Fruit fly (Drosophila melanogaster): ENCODE measurements around the gene Oseg1.

Oseg1 gene

dm6 chr3L:8440771-8441549, 28.3 kb upstream of the Oseg1 start:
- TF ChIP-seq CG8478 (optimal IDR thresholded peaks at IDR 0.05) (no peak), usp (GFP tag; optimal IDR thresholded peaks at IDR 0.05) (no peak), Dll (optimal IDR thresholded peaks at IDR 0.05) (no peak), pan (optimal IDR thresholded peaks at IDR 0.05) (no peak), EcR (GFP tag; optimal IDR thresholded peaks at IDR 0.05) (no peak), psq (optimal IDR thresholded peaks at IDR 0.05) (no peak)

- TF ChIP-seq EcR (GFP tag; optimal IDR thresholded peaks at IDR 0.05), result no peak
- no peak for TF ChIP-seq usp (GFP tag; optimal IDR thresholded peaks at IDR 0.05)
- no peak for TF ChIP-seq Dll (optimal IDR thresholded peaks at IDR 0.05)
Observed at dm6 chr3L:8440079-8440478, 27.5 kb upstream of the Oseg1 start.

DNA sequence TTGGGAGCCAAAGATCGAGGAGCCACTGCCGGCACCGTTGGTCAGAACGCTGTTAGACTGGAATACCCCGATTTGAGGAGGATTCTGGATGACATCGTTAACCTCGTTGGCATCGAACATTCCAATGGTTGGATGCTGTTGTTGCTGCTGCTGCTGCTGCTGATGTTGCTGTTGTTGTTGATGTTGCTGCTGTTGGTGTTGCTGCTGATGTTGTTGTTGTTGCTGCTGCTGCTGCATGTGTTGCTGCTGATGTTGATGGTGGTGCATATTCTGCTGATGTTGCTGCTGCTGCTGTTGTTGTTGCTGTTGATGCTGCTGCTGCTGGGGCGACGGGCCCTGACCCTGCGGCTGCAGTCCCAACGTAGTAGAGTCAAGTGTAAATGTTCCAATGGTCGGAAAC, 25.0 kb upstream of the Oseg1 start:
- TF ChIP-seq usp (GFP tag; optimal IDR thresholded peaks at IDR 0.05) (no peak), Dll (optimal IDR thresholded peaks at IDR 0.05) (no peak), pan (optimal IDR thresholded peaks at IDR 0.05) (no peak)

dm6 chr3L:8424831-8425336, 12.3 kb upstream of the Oseg1 start, which contains the start of gene Cbl:
Gene Cbl, plus strand, starts transcription at chr3L:8424954.
- no peak for TF ChIP-seq psq (optimal IDR thresholded peaks at IDR 0.05)

dm6 chr3L:8423156-8423555, 10.5 kb upstream of the Oseg1 start:
- TF ChIP-seq psq (optimal IDR thresholded peaks at IDR 0.05) (no peak), usp (GFP tag; optimal IDR thresholded peaks at IDR 0.05) (no peak), CG8478 (optimal IDR thresholded peaks at IDR 0.05) (no peak), Dll (optimal IDR thresholded peaks at IDR 0.05) (no peak), pan (optimal IDR thresholded peaks at IDR 0.05) (no peak), EcR (GFP tag; optimal IDR thresholded peaks at IDR 0.05) (no peak)

DNA sequence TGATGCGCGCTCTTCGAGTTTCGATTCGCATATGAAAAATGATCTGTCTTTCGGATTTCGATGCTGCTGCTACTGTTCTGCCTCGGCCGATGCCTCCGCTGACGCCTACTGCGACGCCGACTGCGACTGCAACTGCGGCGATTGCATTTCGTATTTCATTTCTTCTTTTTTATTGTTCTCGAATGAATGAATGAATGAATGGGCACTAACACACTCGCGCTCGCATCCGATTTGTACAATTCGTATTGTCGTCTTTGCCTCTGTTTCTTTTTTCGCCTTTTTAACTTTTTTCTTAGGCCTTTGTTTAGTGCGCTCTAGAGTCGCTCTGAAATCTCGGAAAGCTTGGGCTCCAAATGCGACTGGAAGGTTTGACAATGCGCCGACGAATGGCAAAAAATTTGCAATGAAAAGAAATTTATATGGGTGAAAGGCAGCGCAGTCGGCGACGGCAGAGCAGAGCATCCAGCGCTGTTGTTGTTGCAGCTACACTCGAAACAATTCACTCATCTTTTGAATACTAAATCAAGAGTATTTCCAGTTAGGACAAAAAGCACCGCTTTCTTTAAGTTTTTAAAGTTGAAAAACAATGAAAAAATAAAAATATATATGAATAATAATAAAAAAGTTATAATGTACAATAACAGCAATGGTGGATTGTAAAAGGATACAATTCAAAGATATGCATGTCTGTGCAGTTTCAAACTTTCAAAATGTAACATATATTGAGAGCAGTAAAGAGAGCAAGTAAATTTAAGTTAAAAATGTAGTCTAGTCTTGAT, 9.4 kb upstream of the Oseg1 start, which contains the start of gene CG32354:
CG32354 (minus strand) TSS at position 398 of the 779 bp plus-strand sequence.
- no peak for TF ChIP-seq psq (optimal IDR thresholded peaks at IDR 0.05)
- no peak for TF ChIP-seq EcR (GFP tag; optimal IDR thresholded peaks at IDR 0.05)
- no peak for TF ChIP-seq usp (GFP tag; optimal IDR thresholded peaks at IDR 0.05)
- no peak for TF ChIP-seq Dll (optimal IDR thresholded peaks at IDR 0.05)

dm6 chr3L:8421361-8421760, 8.7 kb upstream of the Oseg1 start:
- TF ChIP-seq EcR (GFP tag; optimal IDR thresholded peaks at IDR 0.05) (no peak), CG8478 (optimal IDR thresholded peaks at IDR 0.05) (no peak), pan (optimal IDR thresholded peaks at IDR 0.05) (no peak)

- no peak for TF ChIP-seq Dll (optimal IDR thresholded peaks at IDR 0.05)
- no peak for TF ChIP-seq psq (optimal IDR thresholded peaks at IDR 0.05)
- TF ChIP-seq usp (GFP tag; optimal IDR thresholded peaks at IDR 0.05), result no peak
- no peak for TF ChIP-seq CG8478 (optimal IDR thresholded peaks at IDR 0.05)
- TF ChIP-seq pan (optimal IDR thresholded peaks at IDR 0.05), result no peak
- TF ChIP-seq EcR (GFP tag; optimal IDR thresholded peaks at IDR 0.05), result no peak
Observed at dm6 chr3L:8419622-8420176, 7.1 kb upstream of the Oseg1 start.

DNA sequence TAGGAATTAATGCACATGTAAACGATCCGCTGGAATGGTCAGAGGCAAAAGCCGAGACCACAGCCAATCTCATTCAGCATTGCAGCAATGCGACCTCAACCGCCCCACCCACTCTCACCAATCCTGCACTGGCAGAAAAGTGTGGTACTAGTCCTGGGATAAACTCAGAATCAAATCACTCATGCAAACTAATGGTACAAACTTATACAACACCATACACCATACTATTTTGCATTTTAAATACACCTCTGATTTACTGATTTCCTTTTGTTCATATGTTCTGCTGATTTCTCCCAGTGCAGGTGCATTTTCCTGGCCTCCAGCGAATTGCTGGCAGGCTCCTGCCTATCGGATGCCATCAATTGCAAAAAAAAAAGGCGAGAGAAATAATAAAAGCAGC, 6.4 kb upstream of the Oseg1 start:
- TF ChIP-seq EcR (GFP tag; optimal IDR thresholded peaks at IDR 0.05), result no peak
- no peak for TF ChIP-seq psq (optimal IDR thresholded peaks at IDR 0.05)
- no peak for TF ChIP-seq CG8478 (optimal IDR thresholded peaks at IDR 0.05)
- no peak for TF ChIP-seq usp (GFP tag; optimal IDR thresholded peaks at IDR 0.05)
- TF ChIP-seq Dll (optimal IDR thresholded peaks at IDR 0.05), result no peak
- TF ChIP-seq pan (optimal IDR thresholded peaks at IDR 0.05), result no peak

dm6 chr3L:8411439-8411897, 1.2 kb downstream of the Oseg1 start, which contains the start of gene Exo70:
Gene Exo70, plus strand, starts transcription at chr3L:8411851.
- TF ChIP-seq psq (optimal IDR thresholded peaks at IDR 0.05), result no peak
- no peak for TF ChIP-seq EcR (GFP tag; optimal IDR thresholded peaks at IDR 0.05)
- no peak for TF ChIP-seq pan (optimal IDR thresholded peaks at IDR 0.05)

DNA sequence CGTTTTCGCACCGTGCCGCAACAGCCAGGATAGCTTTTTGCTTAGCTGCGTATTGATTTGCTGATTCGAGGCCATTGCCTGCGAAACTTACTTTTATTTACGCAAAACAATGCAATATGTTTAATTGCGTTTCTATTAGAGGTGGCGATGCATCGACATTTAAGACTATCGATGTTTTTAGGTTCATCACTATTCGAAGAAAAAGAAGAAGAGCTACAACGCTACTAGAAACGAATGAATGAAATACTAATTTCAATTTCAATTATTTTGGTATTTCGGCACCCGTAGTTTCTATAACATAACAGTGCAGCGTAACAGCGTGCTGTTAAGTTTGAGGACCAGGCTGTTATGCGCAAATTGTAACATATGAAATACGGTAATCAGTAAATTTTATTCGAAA, 7.5 kb downstream of the Oseg1 start, which contains the start of the genes Tpt, mkg-p and CG13667:
Tpt (minus strand) TSS at position 155 of the 400 bp plus-strand sequence.
mkg-p (minus strand) TSS at position 155 of the 400 bp plus-strand sequence.
CG13667 (plus strand) TSS at position 332 of the 400 bp plus-strand sequence.
- TF ChIP-seq Dll (optimal IDR thresholded peaks at IDR 0.05) (no peak), psq (optimal IDR thresholded peaks at IDR 0.05) (no peak), EcR (GFP tag; optimal IDR thresholded peaks at IDR 0.05) (no peak), usp (GFP tag; optimal IDR thresholded peaks at IDR 0.05) (no peak), pan (optimal IDR thresholded peaks at IDR 0.05) (no peak), CG8478 (optimal IDR thresholded peaks at IDR 0.05) (no peak)

- TF ChIP-seq pan (optimal IDR thresholded peaks at IDR 0.05) (peak; percentile 85), CG8478 (optimal IDR thresholded peaks at IDR 0.05) (no peak)
Observed at dm6 chr3L:8398763-8399445, 13.7 kb downstream of the Oseg1 start.

Measured in whole organism.